Worm (Caenorhabditis elegans) whole organism, young adult: ENCODE measurements around the gene ZK550.2.
A peak's percentile ranks its signal among the peaks of the same experiment; 100 is the strongest.

Experiments used
- B0336.3 ChIP-seq: fragments of 200-800 bp; sonication (Bioruptor generic); IDR thresholded peaks from 2 replicates; pipeline ENCODE4 v1.3.6; 2022; ENCODE audit warnings: missing genetic modification characterization, missing compliant biosample characterization
- C17E4.6 ChIP-seq: fragments of 200-800 bp; sonication (Bioruptor generic); IDR thresholded peaks from 2 replicates; pipeline ENCODE4 v1.3.6; 2022; ENCODE audit warnings: missing genetic modification reagents, missing genetic modification characterization, missing compliant biosample characterization
- D2030.7 ChIP-seq: fragments of 200-800 bp; sonication (Bioruptor generic); IDR thresholded peaks from 2 replicates; pipeline ENCODE4 v1.3.6; 2022; ENCODE audit warnings: missing genetic modification reagents, missing genetic modification characterization, missing compliant biosample characterization
- F33H1.4 ChIP-seq: fragments of 200-800 bp; sonication (Bioruptor generic); IDR thresholded peaks from 2 replicates; pipeline ENCODE4 v1.3.6; 2022; ENCODE audit warnings: missing genetic modification reagents, missing genetic modification characterization, missing compliant biosample characterization
- Y56A3A.18 ChIP-seq: fragments of 200-800 bp; sonication (Bioruptor generic); IDR thresholded peaks from 2 replicates; pipeline ENCODE4 v1.3.6; 2022; ENCODE audit warnings: missing genetic modification reagents, missing genetic modification characterization, missing compliant biosample characterization
- Y79H2A.3 ChIP-seq: fragments of 200-800 bp; sonication (Bioruptor generic); conservative IDR thresholded peaks from 2 replicates; pipeline ENCODE4 v1.3.6; 2022; ENCODE audit warnings: missing genetic modification reagents, missing genetic modification characterization, missing compliant biosample characterization
- Y95B8A.8 ChIP-seq: fragments of 200-800 bp; sonication (Bioruptor generic); IDR thresholded peaks from 2 replicates; pipeline ENCODE4 v1.3.6; 2022; ENCODE audit warnings: missing genetic modification reagents, missing genetic modification characterization, missing compliant biosample characterization
- aptf-2 ChIP-seq: fragments of 200-800 bp; sonication (Bioruptor generic); conservative IDR thresholded peaks from 2 replicates; pipeline ENCODE4 v1.3.6; 2022; ENCODE audit warnings: missing genetic modification reagents, missing genetic modification characterization, missing compliant biosample characterization
- attf-3 ChIP-seq: fragments of 200-800 bp; sonication (Bioruptor generic); conservative IDR thresholded peaks from 2 replicates; pipeline ENCODE4 v1.3.6; 2022; ENCODE audit warnings: missing genetic modification reagents, missing genetic modification characterization, missing compliant biosample characterization
- attf-5 ChIP-seq: fragments of 200-800 bp; sonication (Bioruptor generic); optimal IDR thresholded peaks from 2 replicates; lab custom pipeline; 2018; ENCODE audit warnings: mild to moderate bottlenecking, missing genetic modification characterization, missing compliant biosample characterization
- bed-2 ChIP-seq: fragments of 200-800 bp; sonication (Bioruptor generic); IDR thresholded peaks from 2 replicates; pipeline ENCODE4 v1.3.6; 2022; ENCODE audit warnings: missing genetic modification reagents, missing genetic modification characterization, missing compliant biosample characterization
- ceh-100 ChIP-seq: fragments of 200-800 bp; sonication (Bioruptor generic); IDR thresholded peaks from 2 replicates; pipeline ENCODE4 v1.3.6; 2022; ENCODE audit warnings: missing genetic modification reagents, missing genetic modification characterization, missing compliant biosample characterization
- ceh-27 ChIP-seq: fragments of 200-800 bp; sonication (Bioruptor generic); optimal IDR thresholded peaks from 2 replicates; lab custom pipeline; 2018; ENCODE audit warnings: mild to moderate bottlenecking, missing genetic modification characterization, moderate library complexity, missing compliant biosample characterization
- ceh-40 ChIP-seq: fragments of 200-800 bp; sonication (Bioruptor generic); IDR thresholded peaks from 2 replicates; pipeline ENCODE4 v1.3.6; 2022; ENCODE audit warnings: missing genetic modification characterization, missing compliant biosample characterization
- ceh-58 ChIP-seq: fragments of 200-800 bp; sonication (Bioruptor generic); IDR thresholded peaks from 2 replicates; pipeline ENCODE4 v1.3.6; 2022; ENCODE audit warnings: missing genetic modification characterization, missing compliant biosample characterization
- dpff-1 ChIP-seq: sonication (generic microtip); optimal IDR thresholded peaks from 2 replicates; lab custom pipeline; 2017; ENCODE audit warnings: mild to moderate bottlenecking, missing genetic modification characterization, missing compliant biosample characterization
- dpl-1 ChIP-seq: fragments of 150-350 bp; optimal IDR thresholded peaks from 2 replicates; lab custom pipeline; 2014; ENCODE audit warnings: missing biosample characterization, missing genetic modification reagents, missing genetic modification characterization
- efl-1 ChIP-seq: fragments of 150-350 bp; optimal IDR thresholded peaks from 2 replicates; lab custom pipeline; 2014; ENCODE audit warnings: missing biosample characterization, missing genetic modification reagents, missing genetic modification characterization
- egl-44 ChIP-seq: fragments of 200-800 bp; sonication (Bioruptor generic); IDR thresholded peaks from 2 replicates; pipeline ENCODE4 v1.3.6; 2022; ENCODE audit warnings: missing genetic modification reagents, missing genetic modification characterization, missing compliant biosample characterization
- egrh-3 ChIP-seq: fragments of 200-800 bp; sonication (Bioruptor generic); IDR thresholded peaks from 2 replicates; pipeline ENCODE4 v1.3.6; 2022; ENCODE audit warnings: missing genetic modification reagents, missing genetic modification characterization, missing compliant biosample characterization
- ets-4 ChIP-seq: fragments of 200-800 bp; sonication (Bioruptor generic); optimal IDR thresholded peaks from 2 replicates; lab custom pipeline; 2018; ENCODE audit warnings: mild to moderate bottlenecking, missing genetic modification characterization, missing compliant biosample characterization
- him-1 ChIP-seq: sonication (generic microtip); optimal IDR thresholded peaks from 2 replicates; lab custom pipeline; 2016; ENCODE audit warnings: missing genotype, missing genetic modification reagents, missing genetic modification characterization, missing compliant biosample characterization
- hlh-12 ChIP-seq: sonication (generic microtip); optimal IDR thresholded peaks from 2 replicates; lab custom pipeline; 2016; ENCODE audit warnings: missing genetic modification characterization, missing compliant biosample characterization
- hmg-1.2 ChIP-seq: fragments of 200-800 bp; sonication (Bioruptor generic); IDR thresholded peaks from 2 replicates; pipeline ENCODE4 v1.3.6; 2022; ENCODE audit warnings: missing genetic modification reagents, missing genetic modification characterization, missing compliant biosample characterization
- lag-1 ChIP-seq: fragments of 200-800 bp; sonication (Bioruptor generic); IDR thresholded peaks from 2 replicates; pipeline ENCODE4 v1.3.6; 2022; ENCODE audit warnings: missing genetic modification reagents, missing genetic modification characterization, missing compliant biosample characterization
- lin-40 ChIP-seq: sonication (generic microtip); optimal IDR thresholded peaks from 2 replicates; lab custom pipeline; 2016; ENCODE audit warnings: missing genetic modification characterization, mild to moderate bottlenecking, missing compliant biosample characterization, missing genotype, missing genetic modification reagents
- lin-54 ChIP-seq: fragments of 200-800 bp; sonication (Bioruptor generic); optimal IDR thresholded peaks from 2 replicates; lab custom pipeline; 2018; ENCODE audit warnings: mild to moderate bottlenecking, missing genetic modification characterization, missing compliant biosample characterization
- mes-4 ChIP-seq: sonication (generic microtip); optimal IDR thresholded peaks from 2 replicates; lab custom pipeline; 2016; ENCODE audit warnings: missing genotype, missing genetic modification characterization, missing compliant biosample characterization
- mxl-1 ChIP-seq: sonication (generic microtip); optimal IDR thresholded peaks from 2 replicates; lab custom pipeline; 2016; ENCODE audit warnings: missing genetic modification characterization, missing compliant biosample characterization
- nfyb-1 ChIP-seq: fragments of 200-800 bp; sonication (Bioruptor generic); IDR thresholded peaks from 2 replicates; pipeline ENCODE4 v1.3.6; 2022; ENCODE audit warnings: missing genetic modification reagents, missing genetic modification characterization, missing compliant biosample characterization
- nhr-27 ChIP-seq: fragments of 200-800 bp; sonication (Bioruptor generic); optimal IDR thresholded peaks from 2 replicates; lab custom pipeline; 2018; ENCODE audit warnings: mild to moderate bottlenecking, missing genetic modification characterization, moderate library complexity, missing compliant biosample characterization
- pbrm-1 ChIP-seq: fragments of 200-800 bp; sonication (Bioruptor generic); IDR thresholded peaks from 2 replicates; pipeline ENCODE4 v1.3.6; 2022; ENCODE audit warnings: missing genetic modification reagents, missing genetic modification characterization, missing compliant biosample characterization
- rcor-1 ChIP-seq: fragments of 200-800 bp; sonication (Bioruptor generic); IDR thresholded peaks from 2 replicates; pipeline ENCODE4 v1.3.6; 2022; ENCODE audit warnings: missing genetic modification reagents, missing genetic modification characterization, missing compliant biosample characterization
- sdz-38 ChIP-seq: sonication (generic microtip); optimal IDR thresholded peaks from 2 replicates; lab custom pipeline; 2016; ENCODE audit warnings: missing genotype, missing genetic modification characterization, missing compliant biosample characterization
- sea-2 ChIP-seq: fragments of 200-800 bp; sonication (Bioruptor generic); IDR thresholded peaks from 2 replicates; pipeline ENCODE4 v1.3.6; 2022; ENCODE audit warnings: missing genetic modification characterization, missing compliant biosample characterization
- snpc-4 ChIP-seq, 5 experiments: fragments of 150-350 bp in 1 of 5; sonication (generic microtip) in 4 of 5; optimal IDR thresholded peaks; 2 replicates each; lab custom pipeline; 2014 to 2018; ENCODE audit warnings: missing genetic modification characterization in 5 of 5, missing biosample characterization in 3 of 5, antibody characterized with exemption in 2 of 5, mild to moderate bottlenecking in 2 of 5, missing compliant biosample characterization in 2 of 5, missing genotype in 2 of 5, moderate library complexity in 2 of 5, missing genetic modification reagents in 1 of 5
- somi-1 ChIP-seq: fragments of 200-800 bp; sonication (Bioruptor generic); optimal IDR thresholded peaks from 2 replicates; lab custom pipeline; 2018; ENCODE audit warnings: mild to moderate bottlenecking, missing genetic modification characterization, missing compliant biosample characterization
- unc-62 ChIP-seq: fragments of 150-350 bp; optimal IDR thresholded peaks from 2 replicates; lab custom pipeline; 2014; ENCODE audit warnings: missing biosample characterization, missing genetic modification reagents, missing genetic modification characterization
- ztf-18 ChIP-seq: sonication (generic microtip); optimal IDR thresholded peaks from 2 replicates; lab custom pipeline; 2016; ENCODE audit warnings: missing genotype, mild to moderate bottlenecking, missing genetic modification characterization, missing compliant biosample characterization
- ztf-28 ChIP-seq: fragments of 200-800 bp; sonication (Bioruptor generic); IDR thresholded peaks from 2 replicates; pipeline ENCODE4 v1.3.6; 2022; ENCODE audit warnings: missing genetic modification reagents, missing genetic modification characterization, missing compliant biosample characterization

The ZK550.2 gene

DNA sequence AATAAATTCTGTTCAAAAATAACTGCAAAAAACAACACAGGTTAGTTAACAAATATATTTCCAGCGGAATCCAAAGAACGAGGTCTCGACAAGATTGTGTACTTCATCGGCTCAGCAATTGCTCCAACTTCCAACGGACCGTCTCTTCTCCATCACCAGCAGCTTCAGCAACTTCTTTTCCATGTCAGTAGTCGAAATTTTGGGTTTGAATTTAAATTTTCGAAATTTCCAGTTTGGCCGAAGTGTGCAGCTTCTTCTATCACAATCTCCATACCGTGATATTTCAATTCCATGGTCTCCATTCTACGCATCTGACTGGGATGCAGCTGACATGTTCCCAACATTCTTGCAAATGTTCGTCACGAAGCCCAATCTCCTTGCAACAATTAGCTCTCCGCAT lies 8.1 kb downstream of the ZK550.2 start:
- TF ChIP-seq mes-4 (tag; lab: Kevin White, UChicago), result no peak
- TF ChIP-seq ceh-40 (GFP tag; lab: Robert Waterston, UW), result no peak
- TF ChIP-seq ets-4, result no peak
- TF ChIP-seq unc-62 (GFP tag; lab: Kevin White, UChicago), result no peak
- TF ChIP-seq F33H1.4 (GFP tag; lab: Robert Waterston, UW), result no peak
- TF ChIP-seq D2030.7 (GFP tag; lab: Robert Waterston, UW), result no peak
- TF ChIP-seq efl-1, result no peak
- no peak for TF ChIP-seq pbrm-1 (GFP tag; lab: Robert Waterston, UW)
- TF ChIP-seq dpl-1, result no peak
- no peak for TF ChIP-seq sdz-38
- TF ChIP-seq egl-44 (GFP tag; lab: Robert Waterston, UW), result no peak
- TF ChIP-seq him-1 (tag; lab: Kevin White, UChicago), result no peak
- no peak for TF ChIP-seq ceh-27 (GFP tag; lab: Kevin White, UChicago)
- no peak for TF ChIP-seq ceh-100
- no peak for TF ChIP-seq sea-2 (GFP tag; lab: Robert Waterston, UW)
- TF ChIP-seq lin-40 (tag; lab: Kevin White, UChicago), result no peak
- TF ChIP-seq B0336.3 (GFP tag; lab: Robert Waterston, UW), result no peak
- no peak for TF ChIP-seq bed-2 (GFP tag; lab: Robert Waterston, UW)
- TF ChIP-seq lin-54 (GFP tag; lab: Kevin White, UChicago), result no peak

DNA sequence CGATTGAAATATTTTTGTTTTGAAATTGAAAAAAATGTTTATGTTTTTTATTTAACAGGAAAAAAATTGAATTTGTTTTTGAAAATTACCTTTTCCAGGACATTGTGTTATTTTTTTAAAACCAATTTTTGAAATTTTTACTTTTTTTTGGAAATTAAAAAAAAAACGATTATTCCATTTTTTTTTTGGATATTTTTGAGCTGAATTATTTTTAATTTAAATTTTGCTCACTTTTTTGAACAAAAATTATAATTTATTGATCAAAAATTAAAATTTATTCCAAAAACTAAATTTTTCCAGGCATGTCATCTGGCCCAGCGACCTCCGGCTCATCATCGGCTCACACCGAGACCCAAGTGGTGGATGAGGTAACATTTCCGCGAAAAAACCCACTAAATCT lies 9.6 kb downstream of the ZK550.2 start, which contains the start of gene gtf-2E1:
Gene gtf-2E1 (plus strand): TSS at position 301 of the 400 bp plus-strand sequence.
- TF ChIP-seq ceh-58 (no peak), snpc-4 (GFP tag; optimal IDR thresholded peaks at IDR 0.05; lab: Kevin White, UChicago) (no peak), snpc-4 (tag; optimal IDR thresholded peaks at IDR 0.05; lab: Kevin White, UChicago) (peak in 1 of 4 experiments; percentile 6), Y79H2A.3 (GFP tag; lab: Robert Waterston, UW) (no peak), rcor-1 (GFP tag; lab: Robert Waterston, UW) (no peak), mxl-1 (tag; lab: Kevin White, UChicago) (no peak)

DNA sequence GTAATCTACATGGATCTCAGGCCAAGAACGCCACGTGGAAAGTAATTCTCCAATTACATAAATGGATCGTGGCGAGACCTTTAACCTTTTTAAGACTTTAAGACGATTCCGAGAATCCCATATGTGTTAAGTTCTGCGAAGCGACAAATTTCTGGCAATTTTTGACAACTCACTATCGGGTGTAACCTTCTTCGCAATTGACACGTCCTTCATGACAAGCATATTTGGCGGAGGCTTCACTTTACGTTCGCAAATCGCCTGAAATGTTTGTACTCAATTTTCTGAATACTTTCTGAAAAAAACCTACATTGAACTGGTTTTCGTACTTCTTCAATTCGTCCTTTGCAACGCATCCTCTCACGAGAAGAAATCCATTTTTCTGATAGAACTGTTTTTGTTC lies 13.4 kb downstream of the ZK550.2 start:
- TF ChIP-seq egrh-3 (GFP tag; lab: Robert Waterston, UW) (no peak), lag-1 (no peak), ceh-27 (GFP tag; lab: Kevin White, UChicago) (no peak), ceh-58 (no peak), hmg-1.2 (GFP tag; lab: Robert Waterston, UW) (no peak)

DNA sequence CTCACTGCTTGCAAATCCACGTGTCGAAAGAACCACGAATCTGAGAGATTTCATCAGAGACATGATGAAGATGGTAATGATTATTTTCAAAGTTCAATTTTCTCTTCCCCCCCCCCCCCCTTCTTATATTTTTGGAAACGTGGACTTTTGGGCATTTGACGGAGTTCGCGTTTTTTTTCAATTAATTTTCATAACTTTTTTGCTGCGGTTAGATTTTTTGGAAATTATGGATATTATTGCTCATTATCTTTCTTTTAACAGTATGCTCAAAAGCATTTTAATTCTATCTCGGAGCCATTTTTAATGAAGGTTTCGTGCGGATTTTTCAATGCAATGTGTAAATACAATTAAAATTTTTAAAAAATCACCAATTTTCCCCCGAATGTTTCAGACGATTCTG lies 13.9 kb downstream of the ZK550.2 start, which contains the start of gene phyh-1:
Gene phyh-1 (minus strand): TSS at position 101 of the 400 bp plus-strand sequence.
- TF ChIP-seq dpl-1 (no peak), nhr-27 (tag; lab: Kevin White, UChicago) (no peak), ceh-100 (no peak), somi-1 (no peak), C17E4.6 (GFP tag; lab: Robert Waterston, UW) (no peak), egrh-3 (GFP tag; lab: Robert Waterston, UW) (no peak), aptf-2 (GFP tag; lab: Robert Waterston, UW) (no peak), pbrm-1 (GFP tag; lab: Robert Waterston, UW) (no peak), ztf-28 (GFP tag; lab: Robert Waterston, UW) (no peak), attf-3 (GFP tag; lab: Robert Waterston, UW) (no peak)

DNA sequence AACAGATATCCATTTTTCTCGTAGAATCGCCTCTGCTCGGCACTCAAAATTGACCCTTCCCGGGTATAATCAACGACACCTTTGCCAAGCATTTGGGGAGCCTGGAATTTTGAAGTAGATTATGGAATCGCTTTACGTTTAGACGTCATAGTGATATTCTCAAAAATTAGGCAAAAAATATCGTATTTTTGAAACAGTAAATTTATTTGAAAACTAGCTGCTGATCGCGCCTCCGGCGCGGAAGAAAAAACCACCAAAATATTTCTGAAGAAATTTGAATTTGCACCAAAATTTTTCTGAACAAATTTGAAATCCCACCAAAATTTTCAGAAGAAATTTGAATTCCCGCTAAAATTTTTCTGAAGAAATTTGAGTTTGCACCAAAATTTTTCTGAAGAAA lies 17.0 kb downstream of the ZK550.2 start, which contains the start of gene ZK550.6:
Gene ZK550.6 (minus strand): TSS at position 101 of the 400 bp plus-strand sequence.
- peak; percentile 41; the same call in 1 of the 2 replicates for TF ChIP-seq B0336.3 (GFP tag; lab: Robert Waterston, UW)
- TF ChIP-seq pbrm-1 (GFP tag; lab: Robert Waterston, UW), result no peak
- no peak for TF ChIP-seq nfyb-1 (GFP tag; lab: Robert Waterston, UW)
- no peak for TF ChIP-seq Y95B8A.8 (GFP tag; lab: Robert Waterston, UW)
- TF ChIP-seq Y56A3A.18 (GFP tag; lab: Robert Waterston, UW), result 0 out of 2 replicates have a peak, but pooled peaks have one; percentile 34
- TF ChIP-seq dpff-1 (tag; lab: Kevin White, UChicago), result no peak
- TF ChIP-seq hlh-12 (tag; lab: Kevin White, UChicago), result no peak
- TF ChIP-seq attf-5, result no peak
- no peak for TF ChIP-seq ztf-18 (tag; lab: Kevin White, UChicago)
